Worm (Caenorhabditis elegans) whole organism, L1 larva: Measurements from ENCODE around the gene W06H8.6.

Experiments
- C04F5.9 ChIP-seq: sonication (generic microtip); optimal IDR thresholded peaks from 2 replicates; lab custom pipeline; 2016; ENCODE audit warnings: missing genetic modification characterization, missing compliant biosample characterization
- C16A3.4 ChIP-seq: fragments of 150-350 bp; optimal IDR thresholded peaks from 2 replicates; lab custom pipeline; 2014; ENCODE audit warnings: missing biosample characterization, missing genetic modification characterization
- C34B4.2 ChIP-seq: sonication (generic microtip); optimal IDR thresholded peaks from 2 replicates; lab custom pipeline; 2017; ENCODE audit warnings: mild to moderate bottlenecking, missing genetic modification characterization, missing compliant biosample characterization
- Y116A8C.19 ChIP-seq: sonication (generic microtip); optimal IDR thresholded peaks from 2 replicates; lab custom pipeline; 2016; ENCODE audit warnings: missing compliant biosample characterization, missing genetic modification characterization, borderline replicate concordance
- aly-2 ChIP-seq: fragments of 150-350 bp; optimal IDR thresholded peaks from 2 replicates; lab custom pipeline; 2014; ENCODE audit warnings: missing biosample characterization, missing genetic modification characterization
- blmp-1 ChIP-seq: fragments of 150-350 bp; optimal IDR thresholded peaks from 2 replicates; lab custom pipeline; 2014; ENCODE audit warnings: missing biosample characterization, missing genetic modification characterization
- ceh-63 ChIP-seq: fragments of 200-800 bp; sonication (Bioruptor generic); optimal IDR thresholded peaks from 2 replicates; lab custom pipeline; 2018; ENCODE audit warnings: mild to moderate bottlenecking, missing genetic modification characterization, missing compliant biosample characterization
- ceh-88 ChIP-seq: fragments of 200-800 bp; sonication (Bioruptor generic); IDR thresholded peaks from 2 replicates; pipeline ENCODE4 v1.3.6; 2022; ENCODE audit warnings: missing genetic modification characterization, missing compliant biosample characterization
- ceh-90 ChIP-seq: sonication (generic microtip); optimal IDR thresholded peaks from 2 replicates; lab custom pipeline; 2016; ENCODE audit warnings: missing genetic modification characterization, missing compliant biosample characterization
- dpl-1 ChIP-seq, 3 experiments: fragments of 150-350 bp in 2 of 3; sonication (generic microtip) in 1 of 3; optimal IDR thresholded peaks; 2 replicates each; lab custom pipeline; 2014 to 2017; ENCODE audit warnings: missing biosample characterization in 3 of 3, missing genetic modification characterization in 3 of 3, missing genetic modification reagents in 3 of 3
- dsc-1 ChIP-seq: sonication (generic microtip); optimal IDR thresholded peaks from 2 replicates; lab custom pipeline; 2016; ENCODE audit warnings: mild to moderate bottlenecking, missing genetic modification characterization, missing compliant biosample characterization
- efl-1 ChIP-seq, 4 experiments: fragments of 150-350 bp; optimal IDR thresholded peaks in 3 of 4; peaks in 1 of 4; 1 replicate in 1 of 4; 2 replicates in 3 of 4; lab custom pipeline; 2014; ENCODE audit warnings: missing biosample characterization in 2 of 4, missing genetic modification characterization in 2 of 4, missing genetic modification reagents in 2 of 4
- egl-27 ChIP-seq, 2 experiments: fragments of 150-350 bp in 1 of 2; sonication (generic microtip); optimal IDR thresholded peaks; 3 replicates each; lab custom pipeline; 2017 to 2018; ENCODE audit warnings: missing biosample characterization in 2 of 2, missing genetic modification characterization in 2 of 2, missing genetic modification reagents in 2 of 2
- elt-2 ChIP-seq: sonication (generic microtip); optimal IDR thresholded peaks from 2 replicates; lab custom pipeline; 2016; ENCODE audit warnings: missing genetic modification characterization, mild to moderate bottlenecking, inconsistent platforms, missing compliant biosample characterization, missing genetic modification reagents
- elt-3 ChIP-seq, 6 experiments: fragments of 150-350 bp in 1 of 6; sonication (generic microtip); optimal IDR thresholded peaks; 2 replicates each; lab custom pipeline; 2017 to 2018; ENCODE audit warnings: missing biosample characterization in 6 of 6, missing genetic modification characterization in 6 of 6, inconsistent platforms in 1 of 6
- fkh-8 ChIP-seq: sonication (generic microtip); optimal IDR thresholded peaks from 2 replicates; lab custom pipeline; 2016; ENCODE audit warnings: mild to moderate bottlenecking, missing genetic modification characterization, missing compliant biosample characterization
- fos-1 ChIP-seq: fragments of 150-350 bp; optimal IDR thresholded peaks from 2 replicates; lab custom pipeline; 2014; ENCODE audit warnings: missing biosample characterization, missing genetic modification characterization
- grh-1 ChIP-seq: fragments of 200-800 bp; sonication (Bioruptor generic); IDR thresholded peaks from 2 replicates; pipeline ENCODE4 v1.3.6; 2022; ENCODE audit warnings: missing genetic modification reagents, missing genetic modification characterization, missing compliant biosample characterization
- hlh-4 ChIP-seq: sonication (generic microtip); optimal IDR thresholded peaks from 2 replicates; lab custom pipeline; 2016; ENCODE audit warnings: mild to moderate bottlenecking, missing genetic modification characterization, missing compliant biosample characterization
- hpl-2 ChIP-seq: fragments of 150-350 bp; optimal IDR thresholded peaks from 2 replicates; lab custom pipeline; 2014; ENCODE audit warnings: missing biosample characterization, missing genetic modification reagents, missing genetic modification characterization
- irx-1 ChIP-seq: sonication (generic microtip); optimal IDR thresholded peaks from 2 replicates; lab custom pipeline; 2016; ENCODE audit warnings: missing genetic modification characterization, missing compliant biosample characterization
- lin-13 ChIP-seq: fragments of 150-350 bp; optimal IDR thresholded peaks from 2 replicates; lab custom pipeline; 2014; ENCODE audit warnings: missing biosample characterization, missing genetic modification reagents, missing genetic modification characterization
- lin-14 ChIP-seq: fragments of 200-800 bp; sonication (Bioruptor generic); optimal IDR thresholded peaks from 2 replicates; lab custom pipeline; 2018; ENCODE audit warnings: mild to moderate bottlenecking, missing genetic modification characterization, moderate library complexity, missing compliant biosample characterization
- lin-35 ChIP-seq, 2 experiments: fragments of 150-350 bp; optimal IDR thresholded peaks; 2 replicates each; lab custom pipeline; 2014; ENCODE audit warnings: missing biosample characterization in 2 of 2, missing genetic modification characterization in 2 of 2, missing genetic modification reagents in 2 of 2
- lin-39 ChIP-seq: fragments of 150-350 bp; optimal IDR thresholded peaks from 2 replicates; lab custom pipeline; 2014; ENCODE audit warnings: missing biosample characterization, missing genetic modification reagents, missing genetic modification characterization
- lsy-2 ChIP-seq, 2 experiments: fragments of 150-350 bp; optimal IDR thresholded peaks; 2 replicates each; lab custom pipeline; 2014; ENCODE audit warnings: missing biosample characterization in 2 of 2, missing genetic modification characterization in 2 of 2
- mef-2 ChIP-seq: fragments of 150-350 bp; optimal IDR thresholded peaks from 2 replicates; lab custom pipeline; 2014; ENCODE audit warnings: missing biosample characterization, missing genetic modification characterization
- mep-1 ChIP-seq: fragments of 150-350 bp; optimal IDR thresholded peaks from 2 replicates; lab custom pipeline; 2014; ENCODE audit warnings: missing biosample characterization, missing genetic modification characterization
- nhr-11 ChIP-seq: fragments of 150-350 bp; optimal IDR thresholded peaks from 2 replicates; lab custom pipeline; 2014; ENCODE audit warnings: missing biosample characterization, missing genetic modification characterization
- nhr-20 ChIP-seq: sonication (generic microtip); optimal IDR thresholded peaks from 2 replicates; lab custom pipeline; 2016; ENCODE audit warnings: mild to moderate bottlenecking, missing genetic modification characterization, missing compliant biosample characterization
- nhr-47 ChIP-seq: sonication (generic microtip); optimal IDR thresholded peaks from 2 replicates; lab custom pipeline; 2016; ENCODE audit warnings: mild to moderate bottlenecking, missing genetic modification characterization, moderate library complexity, missing compliant biosample characterization
- nhr-71 ChIP-seq: sonication (generic microtip); optimal IDR thresholded peaks from 2 replicates; lab custom pipeline; 2016; ENCODE audit warnings: mild to moderate bottlenecking, missing genetic modification characterization, moderate library complexity, missing compliant biosample characterization
- nhr-76 ChIP-seq: sonication (generic microtip); optimal IDR thresholded peaks from 2 replicates; lab custom pipeline; 2017; ENCODE audit warnings: missing biosample characterization, missing genetic modification characterization
- nhr-84 ChIP-seq: sonication (generic microtip); optimal IDR thresholded peaks from 2 replicates; lab custom pipeline; 2017; ENCODE audit warnings: missing biosample characterization, missing genetic modification characterization
- nhr-85 ChIP-seq: sonication (generic microtip); peaks from one replicate; lab custom pipeline; 2016; ENCODE audit warnings: missing genetic modification characterization, inconsistent platforms, missing compliant biosample characterization
- pag-3 ChIP-seq: sonication (generic microtip); optimal IDR thresholded peaks from 2 replicates; lab custom pipeline; 2017; ENCODE audit warnings: missing genetic modification characterization, mild to moderate bottlenecking, missing compliant biosample characterization, antibody characterized with exemption, borderline replicate concordance; ENCODE audit not compliant: insufficient read depth
- pax-3 ChIP-seq: fragments of 200-800 bp; sonication (Bioruptor generic); optimal IDR thresholded peaks from 2 replicates; lab custom pipeline; 2018; ENCODE audit warnings: mild to moderate bottlenecking, missing genetic modification characterization, moderate library complexity, missing compliant biosample characterization
- rnt-1 ChIP-seq: sonication (generic microtip); optimal IDR thresholded peaks from 2 replicates; lab custom pipeline; 2016; ENCODE audit warnings: mild to moderate bottlenecking, missing genetic modification characterization, moderate library complexity, missing compliant biosample characterization
- snpc-4 ChIP-seq: fragments of 150-350 bp; optimal IDR thresholded peaks from 2 replicates; lab custom pipeline; 2014; ENCODE audit warnings: missing biosample characterization, missing genetic modification characterization
- snu-23 ChIP-seq: sonication (generic microtip); optimal IDR thresholded peaks from 2 replicates; lab custom pipeline; 2016; ENCODE audit warnings: missing genetic modification characterization, missing compliant biosample characterization
- sox-4 ChIP-seq: sonication (generic microtip); optimal IDR thresholded peaks from 2 replicates; lab custom pipeline; 2016; ENCODE audit warnings: missing genetic modification characterization, missing compliant biosample characterization
- sptf-1 ChIP-seq: fragments of 150-350 bp; optimal IDR thresholded peaks from 2 replicates; lab custom pipeline; 2014; ENCODE audit warnings: missing biosample characterization, missing genetic modification characterization
- sup-37 ChIP-seq: fragments of 200-800 bp; sonication (Bioruptor generic); optimal IDR thresholded peaks from 2 replicates; lab custom pipeline; 2018; ENCODE audit warnings: mild to moderate bottlenecking, missing genetic modification characterization, missing compliant biosample characterization
- swsn-7 ChIP-seq: sonication (generic microtip); optimal IDR thresholded peaks from 2 replicates; lab custom pipeline; 2016; ENCODE audit warnings: missing genetic modification characterization, missing compliant biosample characterization
- tlp-1 ChIP-seq: fragments of 150-350 bp; optimal IDR thresholded peaks from 2 replicates; lab custom pipeline; 2014; ENCODE audit warnings: missing biosample characterization, missing genetic modification characterization
- unc-30 ChIP-seq: sonication (generic microtip); optimal IDR thresholded peaks from 2 replicates; lab custom pipeline; 2017; ENCODE audit warnings: missing biosample characterization, missing genetic modification characterization
- vab-15 ChIP-seq: sonication (generic microtip); optimal IDR thresholded peaks from 2 replicates; lab custom pipeline; 2017; ENCODE audit warnings: missing genotype, mild to moderate bottlenecking, missing genetic modification characterization, missing compliant biosample characterization
- xbp-1 ChIP-seq: sonication (generic microtip); optimal IDR thresholded peaks from 2 replicates; lab custom pipeline; 2016; ENCODE audit warnings: missing genetic modification characterization, missing compliant biosample characterization
- zip-4 ChIP-seq: fragments of 200-800 bp; sonication (Bioruptor generic); optimal IDR thresholded peaks from 2 replicates; lab custom pipeline; 2018; ENCODE audit warnings: mild to moderate bottlenecking, missing genetic modification characterization, moderate library complexity, missing compliant biosample characterization

The W06H8.6 gene

ce11 chrV:6230629-6231229 is 3.9 kb upstream of the W06H8.6 start:
- TF ChIP-seq lin-14 (GFP tag; lab: Kevin White, UChicago) (peak; percentile 79), Y116A8C.19 (tag; lab: Kevin White, UChicago) (no peak), grh-1 (GFP tag; lab: Robert Waterston, UW) (0 out of 2 replicates have a peak, but pooled peaks have one; percentile 25), xbp-1 (tag; lab: Kevin White, UChicago) (peak; percentile 24), ceh-88 (GFP tag; lab: Robert Waterston, UW) (no peak), blmp-1 (tag; lab: Kevin White, UChicago) (peak; percentile 13), efl-1 (optimal IDR thresholded peaks at IDR 0.05; lab: Kevin White, UChicago) (peak in 1 of 2 experiments; percentile 2), efl-1 (GFP tag; optimal IDR thresholded peaks at IDR 0.05 in 1 of 2; lab: Kevin White, UChicago) (peak in 1 of 2 experiments; percentile 90), nhr-47 (tag; lab: Kevin White, UChicago) (peak; percentile 35), mep-1 (tag; lab: Kevin White, UChicago) (peak; percentile 15), swsn-7 (tag; lab: Kevin White, UChicago) (peak; percentile 36), elt-2 (tag; lab: Kevin White, UChicago) (peak; percentile 37), fkh-8 (tag; lab: Kevin White, UChicago) (peak; percentile 18), nhr-85 (peak; percentile 70), lin-39 (no peak), lsy-2 (tag; optimal IDR thresholded peaks at IDR 0.05; lab: Kevin White, UChicago) (peak in 1 of 2 experiments; percentile 7), ceh-63 (GFP tag; lab: Kevin White, UChicago) (no peak), tlp-1 (tag; lab: Kevin White, UChicago) (no peak), snu-23 (peak; percentile 1), elt-3 (tag; optimal IDR thresholded peaks at IDR 0.05; lab: Kevin White, UChicago) (no peak), lin-35 (GFP tag; optimal IDR thresholded peaks at IDR 0.05; lab: Kevin White, UChicago) (peak in 1 of 2 experiments; percentile 28), pax-3 (no peak), nhr-71 (tag; lab: Kevin White, UChicago) (peak; percentile 33)

ce11 chrV:6229457-6229949 is 2.7 kb upstream of the W06H8.6 start:
- TF ChIP-seq hpl-2 (GFP tag; lab: Kevin White, UChicago) (peak; percentile 72), ceh-90 (tag; lab: Kevin White, UChicago) (no peak), nhr-76 (tag; lab: Kevin White, UChicago) (no peak), sox-4 (tag; lab: Kevin White, UChicago) (no peak), aly-2 (tag; lab: Kevin White, UChicago) (peak; percentile 23), mef-2 (no peak), unc-30 (no peak), rnt-1 (peak; percentile 67), swsn-7 (tag; lab: Kevin White, UChicago) (peak; percentile 64), irx-1 (tag; lab: Kevin White, UChicago) (peak; percentile 54), snpc-4 (tag; lab: Kevin White, UChicago) (no peak), lin-13 (GFP tag; lab: Kevin White, UChicago) (peak; percentile 29), nhr-11 (tag; lab: Kevin White, UChicago) (peak; percentile 40), sup-37 (GFP tag; lab: Kevin White, UChicago) (no peak), hlh-4 (no peak), ceh-63 (GFP tag; lab: Kevin White, UChicago) (no peak), xbp-1 (tag; lab: Kevin White, UChicago) (peak; percentile 59), nhr-47 (tag; lab: Kevin White, UChicago) (peak; percentile 62), sptf-1 (tag; lab: Kevin White, UChicago) (no peak), nhr-20 (peak; percentile 95), C16A3.4 (peak; percentile 58), dpl-1 (GFP tag; optimal IDR thresholded peaks at IDR 0.05; lab: Kevin White, UChicago) (peak in 2 of 3 experiments; percentile 4 to 32), pag-3 (tag; lab: Kevin White, UChicago) (peak; percentile 58), efl-1 (optimal IDR thresholded peaks at IDR 0.05; lab: Kevin White, UChicago) (peak; percentile 21 to 32), efl-1 (GFP tag; optimal IDR thresholded peaks at IDR 0.05 in 1 of 2; lab: Kevin White, UChicago) (peak; percentile 3 to 94), C04F5.9 (tag; lab: Kevin White, UChicago) (no peak), vab-15 (tag; lab: Kevin White, UChicago) (peak; percentile 29), fos-1 (tag; lab: Kevin White, UChicago) (peak; percentile 2), zip-4 (GFP tag; lab: Kevin White, UChicago) (peak; percentile 23), dsc-1 (tag; lab: Kevin White, UChicago) (no peak), egl-27 (tag; optimal IDR thresholded peaks at IDR 0.05; lab: Kevin White, UChicago) (peak; percentile 10 to 42), C34B4.2 (no peak), nhr-84 (tag; lab: Kevin White, UChicago) (no peak)
